Worm (Caenorhabditis elegans) whole organism, L4 larva: ENCODE data around the gene hmg-1.1.

Experiments
- F37D6.2 ChIP-seq: sonication (generic microtip); optimal IDR thresholded peaks from 2 replicates; lab custom pipeline; 2016; ENCODE audit warnings: mild to moderate bottlenecking, missing genetic modification characterization, missing compliant biosample characterization
- F44E2.7 ChIP-seq: fragments of 200-800 bp; sonication (Bioruptor generic); IDR thresholded peaks from 2 replicates; pipeline ENCODE4 v2.1.2; 2022; ENCODE audit warnings: missing genetic modification characterization, missing compliant biosample characterization
- F49E8.2 ChIP-seq: sonication (generic microtip); optimal IDR thresholded peaks from 2 replicates; lab custom pipeline; 2016; ENCODE audit warnings: missing compliant biosample characterization, mild to moderate bottlenecking, missing genetic modification characterization, borderline replicate concordance
- R02D3.7 ChIP-seq: fragments of 150-350 bp; sonication (generic microtip); optimal IDR thresholded peaks from 3 replicates; lab custom pipeline; 2014; ENCODE audit warnings: missing biosample characterization, missing genetic modification characterization
- Y48G9A.11 ChIP-seq: fragments of 200-800 bp; sonication (Bioruptor generic); IDR thresholded peaks from 2 replicates; pipeline ENCODE4 v1.3.6; 2022; ENCODE audit warnings: missing genetic modification reagents, missing genetic modification characterization, missing compliant biosample characterization
- Y5F2A.4 ChIP-seq: fragments of 200-800 bp; sonication (Bioruptor generic); optimal IDR thresholded peaks from 2 replicates; lab custom pipeline; 2018; ENCODE audit warnings: mild to moderate bottlenecking, missing genetic modification characterization, missing compliant biosample characterization
- ZK337.2 ChIP-seq: fragments of 200-800 bp; sonication (Bioruptor generic); IDR thresholded peaks from 2 replicates; pipeline ENCODE4 v1.3.6; 2022; ENCODE audit warnings: missing genetic modification reagents, missing genetic modification characterization, missing compliant biosample characterization
- ZK546.5 ChIP-seq, 2 experiments: sonication (generic microtip); optimal IDR thresholded peaks; 2 replicates each; lab custom pipeline; 2017; ENCODE audit warnings: missing biosample characterization in 2 of 2, missing genetic modification characterization in 2 of 2
- ama-1 ChIP-seq: fragments of 150-350 bp; optimal IDR thresholded peaks from 2 replicates; lab custom pipeline; 2014; ENCODE audit warnings: inconsistent platforms, mixed read lengths
- attf-4 ChIP-seq: sonication (generic microtip); optimal IDR thresholded peaks from 3 replicates; lab custom pipeline; 2017; ENCODE audit warnings: missing biosample characterization, missing genetic modification characterization
- ceh-20 ChIP-seq: fragments of 200-800 bp; sonication (Bioruptor generic); IDR thresholded peaks from 2 replicates; pipeline ENCODE4 v1.3.6; 2022; ENCODE audit warnings: missing genetic modification reagents, missing genetic modification characterization, missing compliant biosample characterization
- ceh-32 ChIP-seq: sonication (generic microtip); optimal IDR thresholded peaks from 2 replicates; lab custom pipeline; 2016; ENCODE audit warnings: mild to moderate bottlenecking, missing genetic modification characterization, missing compliant biosample characterization; ENCODE audit not compliant: poor library complexity
- cey-2 ChIP-seq: sonication (generic microtip); optimal IDR thresholded peaks from 3 replicates; lab custom pipeline; 2017; ENCODE audit warnings: missing genetic modification characterization, mild to moderate bottlenecking, missing compliant biosample characterization, antibody characterized with exemption, borderline replicate concordance; ENCODE audit not compliant: insufficient read depth
- daf-16 ChIP-seq, 3 experiments: sonication (generic microtip); optimal IDR thresholded peaks; 2 replicates each; lab custom pipeline; 2016 to 2017; ENCODE audit warnings: missing genetic modification characterization in 3 of 3, missing genetic modification reagents in 3 of 3, mild to moderate bottlenecking in 2 of 3, missing compliant biosample characterization in 2 of 3, missing biosample characterization in 1 of 3, moderate library complexity in 1 of 3
- dmd-8 ChIP-seq: fragments of 200-800 bp; sonication (Bioruptor generic); IDR thresholded peaks from 2 replicates; pipeline ENCODE4 v1.3.6; 2022; ENCODE audit warnings: missing genetic modification characterization, missing compliant biosample characterization
- egl-27 ChIP-seq: sonication (generic microtip); optimal IDR thresholded peaks from 3 replicates; lab custom pipeline; 2017; ENCODE audit warnings: missing biosample characterization, missing genetic modification reagents, missing genetic modification characterization
- egl-43 ChIP-seq: fragments of 200-800 bp; sonication (Bioruptor generic); IDR thresholded peaks from 2 replicates; pipeline ENCODE4 v1.3.6; 2022; ENCODE audit warnings: missing genetic modification reagents, missing genetic modification characterization, missing compliant biosample characterization
- hlh-11 ChIP-seq: fragments of 200-800 bp; sonication (Bioruptor generic); optimal IDR thresholded peaks from 2 replicates; lab custom pipeline; 2018; ENCODE audit warnings: mild to moderate bottlenecking, missing genetic modification characterization, missing compliant biosample characterization
- lin-1 ChIP-seq: fragments of 200-800 bp; sonication (Bioruptor generic); IDR thresholded peaks from 2 replicates; pipeline ENCODE4 v1.3.6; 2022; ENCODE audit warnings: missing genetic modification reagents, missing genetic modification characterization, missing compliant biosample characterization
- nhr-102 ChIP-seq: sonication (generic microtip); optimal IDR thresholded peaks from 2 replicates; lab custom pipeline; 2016; ENCODE audit warnings: mild to moderate bottlenecking, missing genetic modification characterization, moderate library complexity, missing compliant biosample characterization
- nhr-42 ChIP-seq: fragments of 200-800 bp; sonication (Bioruptor generic); IDR thresholded peaks from 2 replicates; pipeline ENCODE4 v1.3.6; 2022; ENCODE audit warnings: missing genetic modification characterization, missing compliant biosample characterization
- nhr-77 ChIP-seq: fragments of 150-350 bp; optimal IDR thresholded peaks from 2 replicates; lab custom pipeline; 2014; ENCODE audit warnings: missing biosample characterization, missing genetic modification characterization
- php-3 ChIP-seq: fragments of 200-800 bp; sonication (Bioruptor generic); IDR thresholded peaks from 2 replicates; pipeline ENCODE4 v1.3.6; 2022; ENCODE audit warnings: missing genetic modification reagents, missing genetic modification characterization, missing compliant biosample characterization
- rbr-2 ChIP-seq: sonication (generic microtip); optimal IDR thresholded peaks from 2 replicates; lab custom pipeline; 2016; ENCODE audit warnings: missing genotype, missing genetic modification characterization, missing compliant biosample characterization
- set-16 ChIP-seq: fragments of 200-800 bp; sonication (Bioruptor generic); IDR thresholded peaks from 2 replicates; pipeline ENCODE4 v1.3.6; 2022; ENCODE audit warnings: missing genetic modification reagents, missing genetic modification characterization, missing compliant biosample characterization
- skn-1 ChIP-seq: fragments of 150-350 bp; optimal IDR thresholded peaks from 2 replicates; lab custom pipeline; 2014; ENCODE audit warnings: missing biosample characterization, missing genetic modification characterization
- snpc-1.2 ChIP-seq: fragments of 200-800 bp; sonication (Bioruptor generic); IDR thresholded peaks from 2 replicates; pipeline ENCODE4 v1.3.6; 2022; ENCODE audit warnings: missing genetic modification reagents, missing genetic modification characterization, missing compliant biosample characterization
- snpc-4 ChIP-seq: fragments of 150-350 bp; optimal IDR thresholded peaks from 2 replicates; lab custom pipeline; 2014; ENCODE audit warnings: missing biosample characterization, missing genetic modification characterization
- spr-3 ChIP-seq: fragments of 200-800 bp; sonication (Bioruptor generic); optimal IDR thresholded peaks from 2 replicates; lab custom pipeline; 2018; ENCODE audit warnings: mild to moderate bottlenecking, missing genetic modification characterization, missing compliant biosample characterization
- unc-62 ChIP-seq, 3 experiments: fragments of 150-350 bp in 1 of 3; sonication (generic microtip); optimal IDR thresholded peaks in 2 of 3; peaks in 1 of 3; 1 replicate in 1 of 3; 2 replicates in 2 of 3; lab custom pipeline; 2014 to 2017; ENCODE audit warnings: missing biosample characterization in 3 of 3, missing genetic modification characterization in 3 of 3, missing genetic modification reagents in 3 of 3, missing genotype in 1 of 3
- zfp-3 ChIP-seq: fragments of 200-800 bp; sonication (Bioruptor generic); conservative IDR thresholded peaks from 2 replicates; pipeline ENCODE4 v1.3.6; 2022; ENCODE audit warnings: missing genetic modification reagents, missing genetic modification characterization, missing compliant biosample characterization
- ztf-11 ChIP-seq: fragments of 150-350 bp; optimal IDR thresholded peaks from 2 replicates; lab custom pipeline; 2014; ENCODE audit warnings: missing biosample characterization, missing genetic modification characterization

Gene hmg-1.1

DNA sequence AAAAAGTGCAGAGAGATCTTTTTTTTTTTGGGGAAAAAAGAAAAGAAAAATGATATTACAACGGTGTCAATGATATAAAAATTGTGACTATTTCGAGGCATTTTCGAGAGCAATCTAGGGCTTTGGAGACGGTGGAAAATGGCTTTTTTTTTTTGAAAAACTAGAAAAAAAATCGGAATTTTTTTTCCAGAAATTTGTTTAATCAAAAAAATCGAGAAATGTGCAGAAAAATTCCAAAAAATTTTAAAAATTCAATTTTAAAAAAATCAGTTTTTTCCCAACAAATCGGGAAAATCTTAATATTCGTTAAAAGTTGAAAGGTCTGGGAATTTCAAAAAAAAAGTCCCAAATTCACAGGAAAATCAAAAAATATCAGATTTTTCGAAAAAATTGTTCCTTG lies 6.3 kb downstream of the hmg-1.1 start, which contains the start of gene Y54G11A.19:
Gene Y54G11A.19 (minus strand): TSS at position 101 of the 400 bp plus-strand sequence.
- no peak for TF ChIP-seq ZK337.2 (GFP tag; lab: Robert Waterston, UW)
- TF ChIP-seq daf-16 (GFP tag; optimal IDR thresholded peaks at IDR 0.05; lab: Kevin White, UChicago): no peak
- no peak for TF ChIP-seq daf-16 (tag; optimal IDR thresholded peaks at IDR 0.05; lab: Kevin White, UChicago)
- TF ChIP-seq nhr-77 (tag; lab: Kevin White, UChicago): no peak
- TF ChIP-seq F44E2.7 (GFP tag; lab: Robert Waterston, UW): no peak
- TF ChIP-seq Y48G9A.11 (GFP tag; lab: Robert Waterston, UW): no peak
- no peak for TF ChIP-seq lin-1

DNA sequence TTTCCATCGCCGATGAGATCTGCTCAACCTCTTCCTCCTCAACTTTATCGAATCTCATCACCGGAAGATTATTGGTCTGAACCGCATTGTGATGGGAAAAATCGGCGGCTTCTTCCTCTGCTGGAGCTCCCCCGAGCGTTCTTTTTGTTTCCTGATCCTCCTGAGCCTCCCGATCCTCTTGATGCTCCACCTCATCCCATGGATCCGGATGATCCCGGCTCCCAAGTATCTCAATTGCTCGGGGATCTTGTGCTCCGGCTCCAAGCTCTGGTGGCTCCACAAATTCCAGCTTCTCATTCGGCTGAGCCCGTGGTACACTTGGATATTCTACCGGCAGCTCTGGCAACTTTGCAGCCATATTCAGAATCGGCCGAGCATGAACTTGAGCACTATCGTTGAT lies 7.4 kb downstream of the hmg-1.1 start:
- peak; percentile 76 for TF ChIP-seq set-16 (GFP tag; lab: Robert Waterston, UW)
- no peak for TF ChIP-seq nhr-102

DNA sequence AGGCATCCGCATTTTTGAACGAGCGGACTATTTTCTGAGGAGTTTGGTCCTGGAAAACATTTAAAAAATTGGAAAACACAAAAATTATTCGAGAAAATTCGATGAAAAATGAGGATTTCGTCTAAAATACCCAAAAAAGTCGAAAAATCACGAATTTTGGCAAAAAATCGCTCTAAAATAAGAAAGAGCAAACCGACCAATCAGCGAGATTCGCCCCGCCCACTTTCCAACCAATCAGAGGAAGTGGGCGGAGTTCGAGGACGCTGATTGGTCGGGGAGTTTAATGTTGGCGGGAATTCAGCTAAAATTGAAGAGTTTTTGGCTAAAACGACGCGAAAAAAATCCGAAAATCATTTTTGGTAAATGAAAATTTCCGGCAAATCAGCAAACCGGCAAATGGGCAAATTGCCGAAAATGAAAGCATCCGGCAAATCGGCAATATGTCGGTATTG lies 18.7 kb downstream of the hmg-1.1 start, which contains the start of gene Y54G11A.1:
Gene Y54G11A.1 (minus strand): TSS at position 51 of the 452 bp plus-strand sequence.
- no peak for TF ChIP-seq skn-1 (tag; lab: Kevin White, UChicago)

DNA sequence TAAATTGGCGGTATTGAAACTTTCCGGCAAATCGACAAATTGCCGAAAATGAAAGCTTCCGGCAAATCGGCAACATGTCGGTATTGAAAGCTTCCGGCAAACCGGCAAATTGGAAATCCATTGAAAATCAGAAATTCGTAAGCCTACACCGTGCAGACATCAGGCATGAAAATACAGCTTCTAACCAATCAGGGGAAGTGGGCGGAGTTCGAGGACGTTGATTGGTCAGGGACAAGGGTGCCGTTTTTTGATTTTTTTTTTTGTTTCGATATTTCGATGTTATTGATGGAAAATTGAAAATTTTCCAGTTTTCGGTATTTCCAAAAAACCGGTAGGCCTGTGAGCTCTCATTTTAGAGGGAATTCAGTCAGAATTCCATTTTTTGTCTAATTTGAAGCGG lies 19.3 kb downstream of the hmg-1.1 start:
- no peak for TF ChIP-seq dmd-8 (GFP tag; lab: Robert Waterston, UW)
- TF ChIP-seq ZK337.2 (GFP tag; lab: Robert Waterston, UW): no peak
- no peak for TF ChIP-seq ceh-32 (tag; lab: Kevin White, UChicago)
- TF ChIP-seq egl-27 (tag; lab: Kevin White, UChicago): no peak
- TF ChIP-seq unc-62 (GFP tag; optimal IDR thresholded peaks at IDR 0.05 in 1 of 2; lab: Kevin White, UChicago): no peak
- TF ChIP-seq unc-62 (tag; optimal IDR thresholded peaks at IDR 0.05; lab: Kevin White, UChicago): no peak
- no peak for TF ChIP-seq snpc-4 (tag; lab: Kevin White, UChicago)
- TF ChIP-seq snpc-1.2: no peak
- TF ChIP-seq zfp-3 (GFP tag; lab: Robert Waterston, UW): no peak
- no peak for TF ChIP-seq attf-4 (tag; lab: Kevin White, UChicago)
- no peak for TF ChIP-seq ztf-11 (tag; lab: Kevin White, UChicago)
- no peak for TF ChIP-seq nhr-102
- TF ChIP-seq ceh-20 (GFP tag; lab: Robert Waterston, UW): no peak
- no peak for TF ChIP-seq rbr-2 (tag; lab: Kevin White, UChicago)
- no peak for TF ChIP-seq F49E8.2
- TF ChIP-seq cey-2 (tag; lab: Kevin White, UChicago): no peak
- no peak for TF ChIP-seq F37D6.2 (tag; lab: Kevin White, UChicago)
- no peak for TF ChIP-seq R02D3.7 (tag; lab: Kevin White, UChicago)

DNA sequence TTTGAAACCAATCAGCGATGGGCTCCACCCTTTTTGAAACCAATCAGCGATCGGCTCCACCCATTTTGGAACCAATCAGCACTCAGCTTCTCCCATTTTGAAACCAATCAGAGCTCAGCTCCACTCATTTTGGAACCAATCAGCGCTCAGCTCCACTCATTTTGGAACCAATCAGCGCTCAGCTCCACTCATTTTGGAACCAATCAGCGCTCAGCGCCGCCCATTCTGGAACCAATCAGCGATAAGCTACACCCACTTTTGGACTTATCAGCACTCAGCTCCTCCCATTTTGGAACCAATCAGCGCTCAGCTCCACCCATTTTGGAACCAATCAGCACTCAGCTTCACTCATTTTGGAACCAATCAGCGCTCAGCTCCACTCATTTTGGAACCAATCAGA lies 24.6 kb downstream of the hmg-1.1 start:
- TF ChIP-seq set-16 (GFP tag; lab: Robert Waterston, UW) (0 out of 2 replicates have a peak, but pooled peaks have one; percentile 10), nhr-42 (GFP tag; lab: Robert Waterston, UW) (peak; percentile 71; the same call in 1 of the 2 replicates)
- TF ChIP-seq, all 104 proteins: peak for 2; not testable (repeated sequence) for 102

DNA sequence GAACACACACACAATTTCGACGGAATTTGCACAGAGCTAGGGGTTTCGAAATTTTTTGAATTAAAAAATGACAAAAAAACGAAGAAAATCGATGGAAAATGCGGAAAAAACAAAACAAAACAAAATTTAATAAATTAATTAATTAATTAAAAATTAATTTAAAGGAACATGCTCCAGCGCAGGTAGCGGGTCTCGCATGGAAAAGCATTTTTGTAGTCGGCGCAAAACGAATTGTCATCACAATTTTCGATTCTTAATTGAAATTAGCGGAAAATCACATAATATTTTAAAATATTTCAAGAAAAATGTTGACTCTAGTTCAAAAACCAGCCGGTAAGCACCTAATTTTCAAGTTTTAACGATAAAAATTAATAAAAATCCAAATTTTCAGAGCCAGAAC lies 25.9 kb downstream of the hmg-1.1 start, which contains the start of gene Y54G11A.3:
Gene Y54G11A.3 (plus strand): TSS at position 213 of the 400 bp plus-strand sequence.
- TF ChIP-seq ZK546.5 (tag; optimal IDR thresholded peaks at IDR 0.05; lab: Kevin White, UChicago): no peak
- no peak for TF ChIP-seq F44E2.7 (GFP tag; lab: Robert Waterston, UW)
- no peak for TF ChIP-seq Y5F2A.4 (GFP tag; lab: Kevin White, UChicago)

DNA sequence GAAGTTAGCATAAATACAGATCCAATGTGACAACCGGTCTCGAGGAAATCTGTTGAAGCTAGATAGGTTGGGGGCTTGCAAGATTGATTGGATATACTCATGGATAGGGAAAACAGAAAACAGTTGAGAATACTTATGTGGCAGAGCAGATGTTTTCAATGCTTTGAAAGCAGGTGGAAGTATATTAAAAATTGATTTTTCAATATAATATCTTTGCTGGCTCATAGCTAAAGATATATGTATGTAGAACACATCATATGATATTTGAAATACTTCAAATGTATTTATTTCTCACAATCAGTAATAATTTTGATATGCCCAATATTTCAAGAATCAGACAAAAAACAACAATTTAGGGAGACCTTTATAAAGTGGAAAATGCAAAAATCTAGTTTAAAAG lies 36.8 kb downstream of the hmg-1.1 start, which contains the start of gene srh-41:
Gene srh-41 (minus strand): TSS at position 101 of the 400 bp plus-strand sequence.
- no peak for TF ChIP-seq ama-1 (lab: Kevin White, UChicago)
- TF ChIP-seq F44E2.7 (GFP tag; lab: Robert Waterston, UW): no peak
- no peak for TF ChIP-seq snpc-1.2
- TF ChIP-seq hlh-11 (tag; lab: Kevin White, UChicago): no peak
- no peak for TF ChIP-seq egl-43 (GFP tag; lab: Robert Waterston, UW)
- TF ChIP-seq php-3 (GFP tag; lab: Robert Waterston, UW): no peak
- TF ChIP-seq rbr-2 (tag; lab: Kevin White, UChicago): no peak
- no peak for TF ChIP-seq ceh-32 (tag; lab: Kevin White, UChicago)
- TF ChIP-seq spr-3 (GFP tag; lab: Kevin White, UChicago): no peak
